Fruit fly (Drosophila melanogaster) whole organism, embryonic: ENCODE measurements around the gene Fst.
A peak's percentile ranks its signal among the peaks of the same experiment; 100 is the strongest.

ENCODE experiments used
- Atf-2 ChIP-seq: fragments of 200-800 bp; sonication (Bioruptor generic); optimal IDR thresholded peaks from 2 replicates; lab custom pipeline; 2016; ENCODE audit warnings: missing biosample characterization, missing genetic modification characterization
- CG11695 ChIP-seq: fragments of 200-800 bp; sonication (Bioruptor generic); IDR thresholded peaks from 3 replicates; pipeline ENCODE4 v1.3.6; 2022; ENCODE audit warnings: missing biosample characterization, missing genetic modification characterization
- CG12391 ChIP-seq: fragments of 200-800 bp; sonication (Bioruptor generic); optimal IDR thresholded peaks from 3 replicates; lab custom pipeline; 2018; ENCODE audit warnings: missing biosample characterization, mild to moderate bottlenecking, missing genetic modification characterization, moderate library complexity
- CG12769 ChIP-seq: fragments of 200-800 bp; sonication (Bioruptor generic); optimal IDR thresholded peaks from 2 replicates; lab custom pipeline; 2019; ENCODE audit warnings: missing biosample characterization, mild to moderate bottlenecking, missing genetic modification characterization, moderate library complexity
- CG14965 ChIP-seq: fragments of 200-800 bp; sonication (Bioruptor generic); optimal IDR thresholded peaks from 2 replicates; lab custom pipeline; 2016; ENCODE audit warnings: missing biosample characterization, missing genetic modification characterization, borderline replicate concordance
- CG1602 ChIP-seq: fragments of 200-800 bp; sonication (Bioruptor generic); optimal IDR thresholded peaks from 3 replicates; lab custom pipeline; 2016; ENCODE audit warnings: missing biosample characterization, missing genetic modification characterization
- CG17186 ChIP-seq: fragments of 200-800 bp; sonication (Bioruptor generic); optimal IDR thresholded peaks from 3 replicates; lab custom pipeline; 2017; ENCODE audit warnings: missing biosample characterization, missing genetic modification reagents, missing genetic modification characterization
- CG18011 ChIP-seq: fragments of 200-800 bp; sonication (Bioruptor generic); optimal IDR thresholded peaks from 2 replicates; lab custom pipeline; 2017; ENCODE audit warnings: missing biosample characterization, missing genetic modification characterization, mild to moderate bottlenecking, moderate library complexity, missing genotype
- CG2889 ChIP-seq: fragments of 200-800 bp; sonication (Bioruptor generic); IDR thresholded peaks from 3 replicates; pipeline ENCODE4 v1.3.6; 2022; ENCODE audit warnings: missing biosample characterization, missing genetic modification characterization
- CG30020 ChIP-seq: fragments of 200-800 bp; optimal IDR thresholded peaks from 2 replicates; lab custom pipeline; 2019; ENCODE audit warnings: missing biosample characterization, mild to moderate bottlenecking, missing genetic modification characterization, moderate library complexity
- CG30431 ChIP-seq: fragments of 200-800 bp; sonication (Bioruptor generic); optimal IDR thresholded peaks from 2 replicates; lab custom pipeline; 2017; ENCODE audit warnings: missing biosample characterization, missing genetic modification characterization
- CG31365 ChIP-seq: fragments of 200-800 bp; sonication (Bioruptor generic); optimal IDR thresholded peaks from 2 replicates; lab custom pipeline; 2018; ENCODE audit warnings: missing biosample characterization, mild to moderate bottlenecking, missing genetic modification characterization
- CG31441 ChIP-seq: fragments of 200-800 bp; sonication (Bioruptor generic); IDR thresholded peaks from 2 replicates; pipeline ENCODE4 v1.3.6; 2022; ENCODE audit warnings: missing biosample characterization, missing genetic modification characterization
- CG3281 ChIP-seq: fragments of 200-800 bp; sonication (Bioruptor generic); optimal IDR thresholded peaks from 3 replicates; lab custom pipeline; 2017; ENCODE audit warnings: missing biosample characterization, mild to moderate bottlenecking, missing genetic modification characterization
- CG34224 ChIP-seq: fragments of 200-800 bp; sonication (Bioruptor generic); IDR thresholded peaks from 3 replicates; pipeline ENCODE4 v1.3.6; 2022; ENCODE audit warnings: missing biosample characterization, missing genetic modification characterization; ENCODE audit not compliant: partially characterized antibody
- CG3726 ChIP-seq: fragments of 200-800 bp; sonication (Bioruptor generic); IDR thresholded peaks from 3 replicates; pipeline ENCODE4, ENCODE4 v1.3.6; 2022; ENCODE audit warnings: missing biosample characterization, missing genetic modification characterization
- CG4282 ChIP-seq: fragments of 200-800 bp; sonication (Bioruptor generic); optimal IDR thresholded peaks from 2 replicates; lab custom pipeline; 2016; ENCODE audit warnings: missing biosample characterization, missing genetic modification characterization
- CG4360 ChIP-seq: fragments of 200-800 bp; sonication (Bioruptor generic); IDR thresholded peaks from 2 replicates; pipeline ENCODE4 v1.3.6; 2022; ENCODE audit warnings: missing biosample characterization, missing genetic modification characterization
- CG6791 ChIP-seq: fragments of 200-800 bp; sonication (Bioruptor generic); IDR thresholded peaks from 3 replicates; pipeline ENCODE4 v1.3.6; 2022; ENCODE audit warnings: missing biosample characterization, missing genetic modification characterization; ENCODE audit not compliant: partially characterized antibody
- CG8765 ChIP-seq: fragments of 200-800 bp; sonication (Bioruptor generic); IDR thresholded peaks from 2 replicates; pipeline ENCODE4 v1.3.6; 2022; ENCODE audit warnings: missing biosample characterization, missing genetic modification characterization
- CG9609 ChIP-seq: fragments of 200-800 bp; sonication (Bioruptor generic); optimal IDR thresholded peaks from 3 replicates; lab custom pipeline; 2016; ENCODE audit warnings: missing biosample characterization, missing genetic modification characterization
- CG9876 ChIP-seq: fragments of 200-800 bp; sonication (Bioruptor generic); optimal IDR thresholded peaks from 2 replicates; lab custom pipeline; 2016; ENCODE audit warnings: missing biosample characterization, missing genetic modification characterization
- Chrac-16 ChIP-seq: fragments of 200-800 bp; sonication (Bioruptor generic); optimal IDR thresholded peaks from 3 replicates; lab custom pipeline; 2016; ENCODE audit warnings: missing biosample characterization, missing genetic modification characterization
- Dp ChIP-seq: fragments of 200-800 bp; sonication (Bioruptor generic); optimal IDR thresholded peaks from 2 replicates; lab custom pipeline; 2018; ENCODE audit warnings: missing biosample characterization, mild to moderate bottlenecking, missing genetic modification characterization, moderate library complexity
- Fer1 ChIP-seq: fragments of 200-800 bp; sonication (Bioruptor generic); optimal IDR thresholded peaks from 2 replicates; lab custom pipeline; 2017; ENCODE audit warnings: missing biosample characterization, mild to moderate bottlenecking, missing genetic modification characterization
- Gug ChIP-seq: fragments of 200-800 bp; sonication (Bioruptor generic); IDR thresholded peaks from 4 replicates; pipeline ENCODE4 v1.3.6; 2022; ENCODE audit warnings: missing biosample characterization, missing genetic modification characterization
- HLH4C ChIP-seq: fragments of 200-800 bp; sonication (Bioruptor generic); IDR thresholded peaks from 3 replicates; pipeline ENCODE4 v1.3.6; 2022; ENCODE audit warnings: missing biosample characterization, missing genetic modification characterization; ENCODE audit not compliant: partially characterized antibody
- Lpt ChIP-seq: fragments of >200 bp; optimal IDR thresholded peaks from 2 replicates; lab custom pipeline; 2018; ENCODE audit warnings: missing biosample characterization, missing genetic modification characterization
- Med ChIP-seq: fragments of 200-800 bp; sonication (Bioruptor generic); peaks from one replicate; lab custom pipeline; 2016; ENCODE audit warnings: missing biosample characterization, missing genetic modification characterization, mild to moderate bottlenecking, inconsistent platforms, moderate library complexity
- Oaz ChIP-seq: fragments of 200-800 bp; sonication (Bioruptor generic); IDR thresholded peaks from 2 replicates; pipeline ENCODE4 v1.3.6; 2022; ENCODE audit warnings: missing biosample characterization, missing genetic modification characterization
- Xbp1 ChIP-seq: fragments of 200-800 bp; sonication (Bioruptor generic); optimal IDR thresholded peaks from 3 replicates; lab custom pipeline; 2016; ENCODE audit warnings: missing biosample characterization, mild to moderate bottlenecking, missing genetic modification characterization
- ab ChIP-seq: fragments of 200-800 bp; sonication (Bioruptor generic); optimal IDR thresholded peaks from 2 replicates; lab custom pipeline; 2016; ENCODE audit warnings: missing biosample characterization, missing genetic modification characterization
- chif ChIP-seq, 2 experiments: fragments of 200-800 bp; sonication (Bioruptor generic); optimal IDR thresholded peaks; 3 replicates each; lab custom pipeline; 2016; ENCODE audit warnings: missing biosample characterization in 2 of 2, missing genetic modification characterization in 2 of 2
- crc ChIP-seq: fragments of 200-800 bp; sonication (Bioruptor generic); optimal IDR thresholded peaks from 2 replicates; lab custom pipeline; 2016; ENCODE audit warnings: missing biosample characterization, missing genetic modification characterization
- dan ChIP-seq: fragments of 200-800 bp; sonication (Bioruptor generic); IDR thresholded peaks from 2 replicates; pipeline ENCODE4 v1.3.6; 2022; ENCODE audit warnings: missing biosample characterization, missing genetic modification characterization
- dati ChIP-seq: fragments of 200-800 bp; sonication (Bioruptor generic); IDR thresholded peaks from 2 replicates; pipeline ENCODE4 v1.3.6; 2022; ENCODE audit warnings: missing biosample characterization, missing genetic modification characterization
- fu2 ChIP-seq: fragments of 200-800 bp; sonication (Bioruptor generic); optimal IDR thresholded peaks from 2 replicates; lab custom pipeline; 2016; ENCODE audit warnings: missing biosample characterization, missing genetic modification characterization
- gem ChIP-seq: fragments of 200-800 bp; sonication (Bioruptor generic); optimal IDR thresholded peaks from 2 replicates; lab custom pipeline; 2019; ENCODE audit warnings: missing biosample characterization, mild to moderate bottlenecking, missing genetic modification characterization, moderate library complexity
- gro ChIP-seq: fragments of 200-800 bp; sonication (Bioruptor generic); optimal IDR thresholded peaks from 2 replicates; lab custom pipeline; 2016; ENCODE audit warnings: missing biosample characterization, missing genetic modification characterization
- ham ChIP-seq: fragments of 200-800 bp; sonication (Bioruptor generic); IDR thresholded peaks from 2 replicates; pipeline ENCODE4 v1.3.6; 2022; ENCODE audit warnings: missing biosample characterization, missing genetic modification characterization
- jing ChIP-seq: fragments of 200-800 bp; sonication (Bioruptor generic); optimal IDR thresholded peaks from 2 replicates; lab custom pipeline; 2018; ENCODE audit warnings: missing biosample characterization, mild to moderate bottlenecking, missing genetic modification characterization
- lab ChIP-seq: fragments of 200-800 bp; sonication (Bioruptor generic); optimal IDR thresholded peaks from 3 replicates; lab custom pipeline; 2017; ENCODE audit warnings: missing biosample characterization, missing genetic modification characterization, mild to moderate bottlenecking, moderate library complexity, missing genetic modification reagents
- lilli ChIP-seq: fragments of 200-800 bp; sonication (Bioruptor generic); optimal IDR thresholded peaks from 3 replicates; lab custom pipeline; 2016; ENCODE audit warnings: missing biosample characterization, missing genetic modification characterization
- nau ChIP-seq: fragments of 200-800 bp; sonication (Bioruptor generic); optimal IDR thresholded peaks from 3 replicates; lab custom pipeline; 2017; ENCODE audit warnings: missing biosample characterization, mild to moderate bottlenecking, missing genetic modification characterization, missing genetic modification reagents
- onecut ChIP-seq: fragments of 200-800 bp; sonication (Bioruptor generic); IDR thresholded peaks from 2 replicates; pipeline ENCODE4 v1.3.6; 2022; ENCODE audit warnings: missing biosample characterization, missing genetic modification characterization
- pho ChIP-seq: fragments of 200-800 bp; sonication (Bioruptor generic); optimal IDR thresholded peaks from 2 replicates; lab custom pipeline; 2016; ENCODE audit warnings: missing biosample characterization, missing genetic modification characterization
- schlank ChIP-seq: fragments of 200-800 bp; sonication (Bioruptor generic); optimal IDR thresholded peaks from 2 replicates; lab custom pipeline; 2018; ENCODE audit warnings: missing biosample characterization, mild to moderate bottlenecking, missing genetic modification characterization
- sens ChIP-seq: fragments of 200-800 bp; sonication (Bioruptor generic); peaks from one replicate; lab custom pipeline; 2016; ENCODE audit warnings: missing biosample characterization, missing genetic modification characterization
- slou ChIP-seq: fragments of 200-800 bp; sonication (Bioruptor generic); optimal IDR thresholded peaks from 3 replicates; lab custom pipeline; 2016; ENCODE audit warnings: missing biosample characterization, missing genetic modification characterization
- sqz ChIP-seq: fragments of 200-800 bp; sonication (Bioruptor generic); optimal IDR thresholded peaks from 3 replicates; lab custom pipeline; 2018; ENCODE audit warnings: missing biosample characterization, mild to moderate bottlenecking, missing genetic modification characterization
- toy ChIP-seq: fragments of 200-800 bp; sonication (Bioruptor generic); IDR thresholded peaks from 2 replicates; pipeline ENCODE4 v1.3.6; 2022; ENCODE audit warnings: missing biosample characterization, missing genetic modification characterization
- trem ChIP-seq: fragments of 200-800 bp; optimal IDR thresholded peaks from 3 replicates; lab custom pipeline; 2019; ENCODE audit warnings: missing biosample characterization, mild to moderate bottlenecking, missing genetic modification characterization, moderate library complexity
- ttk ChIP-seq: fragments of 200-800 bp; sonication (Bioruptor generic); IDR thresholded peaks from 2 replicates; pipeline ENCODE4 v2.1.2; 2022; ENCODE audit warnings: missing biosample characterization, missing genetic modification characterization

Gene Fst

dm6 chr3R:9600558-9600959 lies 45.4 kb downstream of the Fst start (continued):
- TF ChIP-seq CG31441 (GFP tag; lab: Robert Waterston, UW) (peak; percentile 50), CG6791 (GFP tag; lab: Robert Waterston, UW) (no peak), CG18011 (GFP tag; lab: Kevin White, UChicago) (peak; percentile 14), CG30020 (tag; lab: Kevin White, UChicago) (no peak), chif (GFP tag; optimal IDR thresholded peaks at IDR 0.05; lab: Kevin White, UChicago) (no peak), CG8765 (GFP tag; lab: Robert Waterston, UW) (no peak), Gug (GFP tag; lab: Robert Waterston, UW) (no peak), ham (no peak), trem (tag; lab: Kevin White, UChicago) (peak; percentile 4), crc (no peak), ab (GFP tag; lab: Kevin White, UChicago) (no peak), lab (GFP tag; lab: Kevin White, UChicago) (peak; percentile 81), Atf-2 (GFP tag; lab: Kevin White, UChicago) (no peak), CG3281 (GFP tag; lab: Kevin White, UChicago) (peak; percentile 80), HLH4C (no peak), CG31365 (tag; lab: Kevin White, UChicago) (no peak), CG12769 (tag; lab: Kevin White, UChicago) (peak; percentile 29), CG3726 (GFP tag; lab: Robert Waterston, UW) (no peak), dati (GFP tag; lab: Robert Waterston, UW) (no peak), Chrac-16 (GFP tag; lab: Kevin White, UChicago) (no peak), dan (no peak), CG12391 (tag; lab: Kevin White, UChicago) (peak; percentile 22), CG4360 (GFP tag; lab: Robert Waterston, UW) (no peak), onecut (no peak), Fer1 (GFP tag; lab: Kevin White, UChicago) (peak; percentile 68), CG11695 (GFP tag; lab: Robert Waterston, UW) (no peak), CG4282 (GFP tag; lab: Kevin White, UChicago) (no peak), sqz (GFP tag; lab: Kevin White, UChicago) (peak; percentile 27), Med (GFP tag; lab: Kevin White, UChicago) (peak; percentile 86), gro (GFP tag; lab: Kevin White, UChicago) (no peak), CG14965 (no peak), CG2889 (GFP tag; lab: Robert Waterston, UW) (no peak), slou (no peak), gem (tag; lab: Kevin White, UChicago) (peak; percentile 57), toy (GFP tag; lab: Robert Waterston, UW) (no peak), pho (GFP tag; lab: Kevin White, UChicago) (peak; percentile 2), CG17186 (GFP tag; lab: Kevin White, UChicago) (no peak), sens (GFP tag; lab: Kevin White, UChicago) (peak; percentile 72), Xbp1 (GFP tag; lab: Kevin White, UChicago) (no peak), lilli (GFP tag; lab: Kevin White, UChicago) (peak; percentile 25), schlank (tag; lab: Kevin White, UChicago) (no peak), CG34224 (no peak), Oaz (GFP tag; lab: Robert Waterston, UW) (no peak), CG9876 (GFP tag; lab: Kevin White, UChicago) (no peak), jing (GFP tag; lab: Kevin White, UChicago) (no peak), Dp (no peak), nau (peak; percentile 34), ttk (no peak), CG1602 (GFP tag; lab: Kevin White, UChicago) (no peak), CG9609 (GFP tag; lab: Kevin White, UChicago) (no peak), CG30431 (no peak), Lpt (GFP tag; lab: Kevin White, UChicago) (no peak), fu2 (GFP tag; lab: Kevin White, UChicago) (no peak)
